Worm (Caenorhabditis elegans): ENCODE results near the gene Y54G2A.40.

- TF ChIP-seq snpc-4 (tag; optimal IDR thresholded peaks at IDR 0.05) (no peak), nhr-25 (tag; optimal IDR thresholded peaks at IDR 0.05) (no peak)
Observed at ce11 chrIV:2809208-2809607, 37.1 kb upstream of the Y54G2A.40 start, which contains the start of gene Y54G2A.76.
